Fruit fly (Drosophila melanogaster): ENCODE data around the gene ninaA.

- TF ChIP-seq ovo (GFP tag; optimal IDR thresholded peaks at IDR 0.05) (no peak), kay (GFP tag; ENCODE audit: borderline replicate concordance) (no peak), bab1 (GFP tag; optimal IDR thresholded peaks at IDR 0.05) (no peak), CG7045 (GFP tag; optimal IDR thresholded peaks at IDR 0.05) (no peak), Clk (GFP tag; optimal IDR thresholded peaks at IDR 0.05) (no peak), Crg-1 (GFP tag; optimal IDR thresholded peaks at IDR 0.05) (no peak), CG12768 (GFP tag; optimal IDR thresholded peaks at IDR 0.05) (no peak), Hr96 (GFP tag; optimal IDR thresholded peaks at IDR 0.05) (no peak)
These were observed 29.0 kb upstream of the ninaA start for dm6 chr2L:847988-848622.

All from whole organism, adult.